Worm (Caenorhabditis elegans) whole organism, mixed stage, embryonic: ENCODE results near the gene mpk-1.

Experiments
- M03D4.4 ChIP-seq: sonication (generic microtip); optimal IDR thresholded peaks from 2 replicates; lab custom pipeline; 2017; ENCODE audit warnings: mild to moderate bottlenecking, missing genetic modification characterization, missing compliant biosample characterization
- blmp-1 ChIP-seq: fragments of 150-350 bp; optimal IDR thresholded peaks from 2 replicates; lab custom pipeline; 2014; ENCODE audit warnings: missing biosample characterization, missing genetic modification characterization
- ceh-39 ChIP-seq: fragments of 150-350 bp; optimal IDR thresholded peaks from 2 replicates; lab custom pipeline; 2014; ENCODE audit warnings: missing biosample characterization, missing genetic modification characterization
- ceh-43 ChIP-seq: fragments of 200-800 bp; sonication (Bioruptor generic); optimal IDR thresholded peaks from 2 replicates; lab custom pipeline; 2018; ENCODE audit warnings: mild to moderate bottlenecking, missing genetic modification characterization, moderate library complexity, missing compliant biosample characterization
- ceh-83 ChIP-seq: fragments of 200-800 bp; sonication (Bioruptor generic); optimal IDR thresholded peaks from 2 replicates; lab custom pipeline; 2018; ENCODE audit warnings: mild to moderate bottlenecking, missing genetic modification characterization, missing compliant biosample characterization
- ces-1 ChIP-seq: fragments of 150-350 bp; optimal IDR thresholded peaks from 2 replicates; lab custom pipeline; 2014; ENCODE audit warnings: missing biosample characterization, missing genetic modification reagents, missing genetic modification characterization
- cnd-1 ChIP-seq: fragments of 200-800 bp; sonication (Bioruptor generic); optimal IDR thresholded peaks from 2 replicates; lab custom pipeline; 2018; ENCODE audit warnings: mild to moderate bottlenecking, missing genetic modification characterization, missing compliant biosample characterization
- drap-1 ChIP-seq: fragments of 200-800 bp; sonication (Bioruptor generic); optimal IDR thresholded peaks from 3 replicates; lab custom pipeline; 2018; ENCODE audit warnings: mild to moderate bottlenecking, missing genetic modification characterization, missing compliant biosample characterization
- elt-3 ChIP-seq: fragments of 150-350 bp; optimal IDR thresholded peaks from 2 replicates; lab custom pipeline; 2014; ENCODE audit warnings: missing biosample characterization, missing genetic modification characterization
- flh-1 ChIP-seq: fragments of 200-800 bp; sonication (Bioruptor generic); optimal IDR thresholded peaks from 2 replicates; lab custom pipeline; 2018; ENCODE audit warnings: mild to moderate bottlenecking, missing genetic modification characterization, moderate library complexity, missing compliant biosample characterization
- ham-2 ChIP-seq: fragments of 200-800 bp; sonication (Bioruptor generic); optimal IDR thresholded peaks from 2 replicates; lab custom pipeline; 2018; ENCODE audit warnings: mild to moderate bottlenecking, missing genetic modification characterization, missing compliant biosample characterization
- hlh-1 ChIP-seq: fragments of 150-350 bp; optimal IDR thresholded peaks from 2 replicates; lab custom pipeline; 2014; ENCODE audit warnings: missing biosample characterization, missing genetic modification reagents, missing genetic modification characterization
- lin-13 ChIP-seq: fragments of 150-350 bp; optimal IDR thresholded peaks from 2 replicates; lab custom pipeline; 2014; ENCODE audit warnings: missing biosample characterization, missing genetic modification characterization
- lin-32 ChIP-seq: fragments of 200-800 bp; sonication (Bioruptor generic); optimal IDR thresholded peaks from 2 replicates; lab custom pipeline; 2018; ENCODE audit warnings: mild to moderate bottlenecking, missing genetic modification characterization, missing compliant biosample characterization
- lsy-2 ChIP-seq: fragments of 150-350 bp; optimal IDR thresholded peaks from 2 replicates; lab custom pipeline; 2014; ENCODE audit warnings: missing biosample characterization, missing genetic modification characterization
- mab-5 ChIP-seq: fragments of 150-350 bp; optimal IDR thresholded peaks from 2 replicates; lab custom pipeline; 2014; ENCODE audit warnings: missing biosample characterization, missing genetic modification characterization
- mep-1 ChIP-seq: fragments of 150-350 bp; optimal IDR thresholded peaks from 2 replicates; lab custom pipeline; 2017; ENCODE audit warnings: missing biosample characterization, missing genetic modification reagents, missing genetic modification characterization, inconsistent platforms
- mls-2 ChIP-seq: sonication (generic microtip); optimal IDR thresholded peaks from 2 replicates; lab custom pipeline; 2016; ENCODE audit warnings: mild to moderate bottlenecking, missing genetic modification characterization, moderate library complexity, missing compliant biosample characterization
- nhr-2 ChIP-seq: fragments of 150-350 bp; optimal IDR thresholded peaks from 2 replicates; lab custom pipeline; 2014; ENCODE audit warnings: missing biosample characterization, missing genetic modification characterization
- nhr-237 ChIP-seq: fragments of 150-350 bp; optimal IDR thresholded peaks from 2 replicates; lab custom pipeline; 2014; ENCODE audit warnings: missing biosample characterization, missing genetic modification characterization
- nhr-76 ChIP-seq: sonication (generic microtip); optimal IDR thresholded peaks from 2 replicates; lab custom pipeline; 2017; ENCODE audit warnings: missing biosample characterization, missing genetic modification characterization
- pha-4 ChIP-seq: fragments of 150-350 bp; optimal IDR thresholded peaks from 2 replicates; lab custom pipeline; 2018; ENCODE audit warnings: missing biosample characterization, missing genetic modification reagents, missing genetic modification characterization
- sem-2 ChIP-seq: fragments of 200-800 bp; sonication (Bioruptor generic); optimal IDR thresholded peaks from 2 replicates; lab custom pipeline; 2018; ENCODE audit warnings: mild to moderate bottlenecking, missing genetic modification characterization, missing compliant biosample characterization
- snpc-4 ChIP-seq: fragments of 150-350 bp; optimal IDR thresholded peaks from 2 replicates; lab custom pipeline; 2014; ENCODE audit warnings: missing biosample characterization, missing genetic modification characterization
- sptf-1 ChIP-seq: sonication (generic microtip); optimal IDR thresholded peaks from 2 replicates; lab custom pipeline; 2017; ENCODE audit warnings: mild to moderate bottlenecking, missing genetic modification characterization, moderate library complexity, missing compliant biosample characterization
- tbx-8 ChIP-seq: fragments of 200-800 bp; sonication (Bioruptor generic); optimal IDR thresholded peaks from 2 replicates; lab custom pipeline; 2018; ENCODE audit warnings: mild to moderate bottlenecking, missing genetic modification characterization, moderate library complexity, missing compliant biosample characterization
- unc-120 ChIP-seq: sonication (generic microtip); optimal IDR thresholded peaks from 2 replicates; lab custom pipeline; 2017; ENCODE audit warnings: missing genetic modification characterization, missing compliant biosample characterization; ENCODE audit not compliant: poor library complexity, severe bottlenecking
- unc-39 ChIP-seq: fragments of 150-350 bp; optimal IDR thresholded peaks from 2 replicates; lab custom pipeline; 2014; ENCODE audit warnings: missing biosample characterization, missing genetic modification characterization
- unc-62 ChIP-seq: fragments of 150-350 bp; optimal IDR thresholded peaks from 2 replicates; lab custom pipeline; 2014; ENCODE audit warnings: missing biosample characterization, missing genetic modification reagents, missing genetic modification characterization
- zip-8 ChIP-seq: fragments of 150-350 bp; optimal IDR thresholded peaks from 2 replicates; lab custom pipeline; 2014; ENCODE audit warnings: missing biosample characterization, missing genetic modification characterization
- ztf-11 ChIP-seq: fragments of 150-350 bp; optimal IDR thresholded peaks from 2 replicates; lab custom pipeline; 2014; ENCODE audit warnings: missing biosample characterization, missing genetic modification characterization

mpk-1 gene

ce11 chrIII:4196301-4196987, 31.5 kb downstream of the mpk-1 start:
- TF ChIP-seq ceh-39 (tag; lab: Kevin White, UChicago): peak; percentile 22
- no peak for TF ChIP-seq zip-8
- TF ChIP-seq lsy-2 (tag; lab: Kevin White, UChicago): peak; percentile 50
- TF ChIP-seq ces-1: peak; percentile 15
- TF ChIP-seq mls-2 (tag; lab: Kevin White, UChicago): peak; percentile 4
- TF ChIP-seq ceh-83 (GFP tag; lab: Kevin White, UChicago): no peak
- peak; percentile 37 for TF ChIP-seq mep-1 (tag; lab: Kevin White, UChicago)
- no peak for TF ChIP-seq cnd-1 (tag; lab: Kevin White, UChicago)
- peak; percentile 88 for TF ChIP-seq unc-120 (tag; lab: Kevin White, UChicago)
- peak; percentile 5 for TF ChIP-seq nhr-237 (tag; lab: Kevin White, UChicago)

- TF ChIP-seq cnd-1 (tag; lab: Kevin White, UChicago): peak; percentile 3
- peak; percentile 35 for TF ChIP-seq ces-1
- TF ChIP-seq tbx-8 (GFP tag; lab: Kevin White, UChicago): no peak
- no peak for TF ChIP-seq nhr-2
- TF ChIP-seq lin-32 (GFP tag; lab: Kevin White, UChicago): peak; percentile 50
- no peak for TF ChIP-seq sem-2 (GFP tag; lab: Kevin White, UChicago)
- TF ChIP-seq elt-3 (tag; lab: Kevin White, UChicago): no peak
- TF ChIP-seq mab-5: peak; percentile 20
- TF ChIP-seq ceh-39 (tag; lab: Kevin White, UChicago): no peak
- no peak for TF ChIP-seq blmp-1
- TF ChIP-seq unc-62: no peak
- TF ChIP-seq mls-2 (tag; lab: Kevin White, UChicago): no peak
- no peak for TF ChIP-seq ceh-83 (GFP tag; lab: Kevin White, UChicago)
Observed at ce11 chrIII:4195306-4196008, 32.5 kb downstream of the mpk-1 start.

- no peak for TF ChIP-seq ceh-39 (tag; lab: Kevin White, UChicago)
- TF ChIP-seq M03D4.4 (tag; lab: Kevin White, UChicago): no peak
- no peak for TF ChIP-seq sptf-1
- TF ChIP-seq mls-2 (tag; lab: Kevin White, UChicago): no peak
- no peak for TF ChIP-seq lsy-2 (tag; lab: Kevin White, UChicago)
- TF ChIP-seq drap-1: no peak
- TF ChIP-seq lin-13 (tag; lab: Kevin White, UChicago): no peak
- no peak for TF ChIP-seq unc-120 (tag; lab: Kevin White, UChicago)
- TF ChIP-seq lin-32 (GFP tag; lab: Kevin White, UChicago): no peak
- no peak for TF ChIP-seq flh-1 (GFP tag; lab: Kevin White, UChicago)
- no peak for TF ChIP-seq elt-3 (tag; lab: Kevin White, UChicago)
- TF ChIP-seq blmp-1: no peak
- TF ChIP-seq nhr-76: no peak
- TF ChIP-seq ham-2 (GFP tag; lab: Kevin White, UChicago): no peak
- TF ChIP-seq snpc-4 (tag; lab: Kevin White, UChicago): no peak
Observed at ce11 chrIII:4194349-4195110, 33.4 kb downstream of the mpk-1 start.

DNA sequence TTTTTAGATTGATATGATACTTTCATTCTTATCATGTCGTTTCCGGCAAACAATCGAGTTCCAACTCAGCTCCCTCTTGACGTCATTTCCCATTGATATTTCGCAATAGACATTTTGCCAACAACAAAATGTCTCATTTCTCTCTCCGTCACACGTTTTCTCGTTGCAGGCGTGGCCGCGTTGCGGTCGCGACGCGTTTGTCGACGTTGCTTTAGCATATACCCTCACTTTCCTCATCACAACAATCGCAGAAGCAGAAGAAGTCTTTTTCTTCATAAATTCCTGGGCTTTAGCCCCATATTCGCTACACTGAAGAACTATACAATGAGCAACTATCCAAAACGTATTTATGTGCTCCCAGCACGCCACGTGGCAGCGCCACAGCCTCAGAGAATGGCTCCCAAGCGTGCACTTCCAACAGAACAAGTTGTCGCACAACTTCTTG, 34.2 kb downstream of the mpk-1 start, which contains the start of gene xbp-1:
Gene xbp-1 (plus strand): TSS at position 151 of the 445 bp plus-strand sequence.
- TF ChIP-seq ham-2 (GFP tag; lab: Kevin White, UChicago) (peak; percentile 79), ceh-43 (GFP tag; lab: Kevin White, UChicago) (no peak), unc-62 (peak; percentile 75), ces-1 (peak; percentile 80), mep-1 (tag; lab: Kevin White, UChicago) (peak; percentile 87), lin-13 (tag; lab: Kevin White, UChicago) (peak; percentile 29), elt-3 (tag; lab: Kevin White, UChicago) (peak; percentile 20), drap-1 (peak; percentile 39), ceh-39 (tag; lab: Kevin White, UChicago) (peak; percentile 59), nhr-76 (no peak), unc-120 (tag; lab: Kevin White, UChicago) (peak; percentile 22), zip-8 (peak; percentile 10), hlh-1 (tag; lab: Kevin White, UChicago) (peak; percentile 41), ztf-11 (tag; lab: Kevin White, UChicago) (peak; percentile 17), pha-4 (tag; lab: Kevin White, UChicago) (peak; percentile 81), lsy-2 (tag; lab: Kevin White, UChicago) (peak; percentile 77), unc-39 (tag; lab: Kevin White, UChicago) (no peak), sptf-1 (peak; percentile 72), nhr-237 (tag; lab: Kevin White, UChicago) (peak; percentile 73), cnd-1 (tag; lab: Kevin White, UChicago) (no peak), mab-5 (peak; percentile 8)
- TF ChIP-seq, all 35 proteins: peak for 17
